Fruit fly (Drosophila melanogaster): Measurements from ENCODE around the gene Ubr3.

Gene Ubr3

dm6 chrX:7888386-7889024 is 47.2 kb upstream of the Ubr3 start, which contains the start of gene Acat1 (continued):
- TF ChIP-seq CG4360 (GFP tag; IDR thresholded peaks at IDR 0.05) (no peak), eve (GFP tag; optimal IDR thresholded peaks at IDR 0.05) (no peak), Chrac-16 (GFP tag; optimal IDR thresholded peaks at IDR 0.05) (peak; percentile 57), dm (GFP tag; optimal IDR thresholded peaks at IDR 0.05) (peak; percentile 32), CG34224 (GFP tag; IDR thresholded peaks at IDR 0.05; ENCODE audit: partially characterized antibody) (peak; percentile 58; the same call in 2 of the 3 replicates), kah (GFP tag; optimal IDR thresholded peaks at IDR 0.05) (peak; percentile 43), CG11247 (GFP tag; IDR thresholded peaks at IDR 0.05) (peak; percentile 41; the same call in 1 of the 2 replicates), CG42726 (GFP tag; IDR thresholded peaks at IDR 0.05; ENCODE audit: partially characterized antibody) (no peak), cwo (GFP tag; optimal IDR thresholded peaks at IDR 0.05) (peak; percentile 32), CG31441 (GFP tag; IDR thresholded peaks at IDR 0.05) (0 out of 2 replicates have a peak, but pooled peaks have one; percentile 40), CG9609 (GFP tag; optimal IDR thresholded peaks at IDR 0.05) (peak; percentile 34), CG7745 (tag; optimal IDR thresholded peaks at IDR 0.05) (no peak), stc (GFP tag; IDR thresholded peaks at IDR 0.05) (peak; percentile 66), ftz-f1 (GFP tag; optimal IDR thresholded peaks at IDR 0.05) (no peak), wdn (GFP tag; IDR thresholded peaks at IDR 0.05) (0 out of 2 replicates have a peak, but pooled peaks have one; percentile 14), CG7928 (GFP tag; optimal IDR thresholded peaks at IDR 0.05) (no peak), caup (GFP tag; optimal IDR thresholded peaks at IDR 0.05; ENCODE audit: severe bottlenecking) (peak; percentile 65), klu (GFP tag; IDR thresholded peaks at IDR 0.05) (peak; percentile 32; the same call in 1 of the 2 replicates), CG14860 (GFP tag; IDR thresholded peaks at IDR 0.05; ENCODE audit: partially characterized antibody) (no peak), dati (GFP tag; IDR thresholded peaks at IDR 0.05) (no peak), CG17802 (tag; optimal IDR thresholded peaks at IDR 0.05) (no peak), CG2116 (GFP tag; optimal IDR thresholded peaks at IDR 0.05) (peak; percentile 73), CG12299 (tag; optimal IDR thresholded peaks at IDR 0.05) (peak; percentile 8), CG18619 (GFP tag; optimal IDR thresholded peaks at IDR 0.05) (peak; percentile 15), vvl (GFP tag; IDR thresholded peaks at IDR 0.05) (peak; percentile 83), sna (GFP tag; IDR thresholded peaks at IDR 0.05; ENCODE audit: partially characterized antibody) (0 out of 2 replicates have a peak, but pooled peaks have one; percentile 29), crc (GFP tag; optimal IDR thresholded peaks at IDR 0.05) (peak; percentile 1), HLH54F (GFP tag; optimal IDR thresholded peaks at IDR 0.05) (peak; percentile 48), CG17385 (GFP tag; optimal IDR thresholded peaks at IDR 0.05) (no peak), CG17328 (GFP tag; IDR thresholded peaks at IDR 0.05) (peak; percentile 62), CG15601 (tag; optimal IDR thresholded peaks at IDR 0.05) (no peak), CG14014 (GFP tag; IDR thresholded peaks at IDR 0.05) (peak; percentile 18; the same call in 1 of the 2 replicates), CG10431 (GFP tag; optimal IDR thresholded peaks at IDR 0.05) (no peak), cg (GFP tag; optimal IDR thresholded peaks at IDR 0.05) (no peak), hth (optimal IDR thresholded peaks at IDR 0.05) (no peak), Scr (GFP tag; IDR thresholded peaks at IDR 0.05; ENCODE audit: partially characterized antibody) (peak; percentile 51), ci (GFP tag; IDR thresholded peaks at IDR 0.05) (peak; percentile 76), p53 (GFP tag; optimal IDR thresholded peaks at IDR 0.05) (no peak), lov (optimal IDR thresholded peaks at IDR 0.05) (no peak), lov (GFP tag; IDR thresholded peaks at IDR 0.05) (no peak), CG2889 (GFP tag; IDR thresholded peaks at IDR 0.05) (no peak), sim (GFP tag; IDR thresholded peaks at IDR 0.05) (no peak), unpg (GFP tag; optimal IDR thresholded peaks at IDR 0.05) (no peak), crp (GFP tag; optimal IDR thresholded peaks at IDR 0.05) (peak; percentile 11 to 83), CG11695 (GFP tag; IDR thresholded peaks at IDR 0.05) (peak; percentile 47; the same call in 1 of the 3 replicates), Kr (GFP tag; optimal IDR thresholded peaks at IDR 0.05) (no peak), CG6765 (GFP tag; optimal IDR thresholded peaks at IDR 0.05) (no peak), bab2 (GFP tag; optimal IDR thresholded peaks at IDR 0.05) (peak; percentile 35), onecut (GFP tag; IDR thresholded peaks at IDR 0.05) (no peak), CG7963 (GFP tag; IDR thresholded peaks at IDR 0.05; ENCODE audit: partially characterized antibody) (no peak)

Data from whole organism, embryonic.